Worm (Caenorhabditis elegans): Measurements from ENCODE around the gene C47D12.4.

- TF ChIP-seq cog-1 (tag; optimal IDR thresholded peaks at IDR 0.05): peak; percentile 16
- no peak for TF ChIP-seq tab-1 (GFP tag; IDR thresholded peaks at IDR 0.05)
- TF ChIP-seq klf-2 (GFP tag; conservative IDR thresholded peaks at IDR 0.05): no peak
- no peak for TF ChIP-seq T22C8.4 (GFP tag; IDR thresholded peaks at IDR 0.05)
- TF ChIP-seq med-1 (GFP tag; optimal IDR thresholded peaks at IDR 0.05; ENCODE audit: insufficient read depth): no peak
- peak; percentile 22; the same call in 1 of the 2 replicates for TF ChIP-seq ztf-29 (GFP tag; IDR thresholded peaks at IDR 0.05)
Observed at ce11 chrII:11637189-11637754, 44.3 kb upstream of the C47D12.4 start.

All from whole organism, midembryonic.